Worm (Caenorhabditis elegans): ENCODE results near the gene C04A11.1.
A peak's percentile ranks its signal among the peaks of the same experiment; 100 is the strongest.

The C04A11.1 gene

DNA sequence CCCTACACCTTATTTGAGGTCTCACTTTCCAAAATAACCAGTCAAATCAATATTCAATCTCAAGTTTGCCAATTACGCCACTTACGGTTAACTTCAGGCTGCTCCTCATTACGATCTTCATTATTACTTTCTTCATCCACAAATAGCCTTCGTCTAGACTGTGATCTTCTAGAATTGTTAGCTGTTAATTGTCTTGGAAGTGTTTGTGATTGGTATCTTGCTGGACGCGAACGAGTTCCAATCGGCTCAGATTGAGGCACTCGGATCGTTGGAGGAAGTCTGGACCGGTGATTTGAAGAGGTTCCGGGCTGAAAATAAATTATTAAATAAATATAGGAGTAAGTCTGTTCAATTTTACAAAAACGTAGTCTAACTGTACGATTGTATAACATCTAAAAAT, 6.6 kb downstream of the C04A11.1 start:
- no peak for TF ChIP-seq aptf-3 (GFP tag; IDR thresholded peaks at IDR 0.05)
- TF ChIP-seq bed-1 (GFP tag; IDR thresholded peaks at IDR 0.05): no peak
- TF ChIP-seq F10E7.11 (tag; optimal IDR thresholded peaks at IDR 0.05): no peak
- TF ChIP-seq lir-1 (GFP tag; conservative IDR thresholded peaks at IDR 0.05): no peak
- TF ChIP-seq dpl-1 (GFP tag; optimal IDR thresholded peaks at IDR 0.05): no peak
- no peak for TF ChIP-seq B0261.1 (tag; optimal IDR thresholded peaks at IDR 0.05)
- no peak for TF ChIP-seq nfya-2 (GFP tag; IDR thresholded peaks at IDR 0.05)
- TF ChIP-seq Y56A3A.18 (GFP tag; IDR thresholded peaks at IDR 0.05): no peak
- TF ChIP-seq ztf-18 (tag; optimal IDR thresholded peaks at IDR 0.05): no peak
- TF ChIP-seq mxl-1 (tag; optimal IDR thresholded peaks at IDR 0.05): no peak
- no peak for TF ChIP-seq nfyb-1 (GFP tag; IDR thresholded peaks at IDR 0.05)
- no peak for TF ChIP-seq F39B2.1 (GFP tag; IDR thresholded peaks at IDR 0.05)
- TF ChIP-seq T26A5.8 (tag; optimal IDR thresholded peaks at IDR 0.05): no peak
- TF ChIP-seq F55B11.4 (tag; optimal IDR thresholded peaks at IDR 0.05; ENCODE audit: borderline replicate concordance, insufficient read depth): no peak
- no peak for TF ChIP-seq ceh-40 (GFP tag; IDR thresholded peaks at IDR 0.05)

DNA sequence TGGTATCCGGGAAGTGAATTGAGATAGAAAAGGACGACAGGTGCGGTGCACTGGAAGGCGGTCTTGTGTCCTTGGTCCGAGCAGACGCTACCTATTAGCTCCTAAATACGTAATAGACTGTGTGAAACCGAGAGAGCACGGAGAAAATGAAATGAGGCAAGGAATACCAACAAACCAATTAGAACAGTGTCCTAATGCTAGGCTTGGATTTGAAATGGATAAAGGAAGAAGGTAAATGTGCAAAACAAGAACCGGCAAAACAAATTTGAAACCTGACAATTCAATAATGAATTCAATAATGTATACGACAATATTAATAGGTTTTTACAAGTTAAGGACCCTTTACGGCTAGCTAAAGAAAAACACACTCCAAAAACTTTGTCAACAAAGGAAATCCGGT, 8.4 kb downstream of the C04A11.1 start, which contains the start of gene C04A11.2:
Gene C04A11.2 (minus strand): TSS at position 101 of the 400 bp plus-strand sequence.
- TF ChIP-seq rcor-1 (GFP tag; IDR thresholded peaks at IDR 0.05): no peak
- TF ChIP-seq dpff-1 (tag; optimal IDR thresholded peaks at IDR 0.05): no peak
- TF ChIP-seq lsy-27 (tag; optimal IDR thresholded peaks at IDR 0.05; ENCODE audit: borderline replicate concordance, insufficient read depth): no peak
- no peak for TF ChIP-seq F39B2.1 (GFP tag; IDR thresholded peaks at IDR 0.05)
- TF ChIP-seq lir-1 (GFP tag; conservative IDR thresholded peaks at IDR 0.05): no peak

DNA sequence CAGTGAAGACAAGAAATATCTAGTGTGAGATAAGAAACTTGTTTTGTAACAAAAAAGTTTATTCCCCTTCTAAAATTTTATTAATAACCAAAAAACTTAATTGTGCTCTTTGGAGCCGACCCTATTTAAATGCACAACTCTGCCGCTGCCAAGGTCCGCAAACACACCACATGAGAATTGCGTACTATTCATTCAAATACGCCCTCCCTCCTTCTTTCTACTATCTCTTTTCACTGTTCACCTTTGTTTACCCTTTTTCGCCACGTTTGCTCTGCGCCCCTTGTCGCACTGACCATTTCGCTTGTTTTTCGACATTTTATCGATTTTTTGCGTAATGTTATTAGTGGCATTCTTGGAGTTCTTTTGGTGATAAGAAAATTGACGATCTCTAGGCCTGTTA, 9.3 kb downstream of the C04A11.1 start:
- TF ChIP-seq ceh-100 (GFP tag; IDR thresholded peaks at IDR 0.05): no peak
- no peak for TF ChIP-seq tlf-1 (GFP tag; optimal IDR thresholded peaks at IDR 0.05)
- no peak for TF ChIP-seq dpff-1 (tag; optimal IDR thresholded peaks at IDR 0.05)
- no peak for TF ChIP-seq F57A8.1 (GFP tag; optimal IDR thresholded peaks at IDR 0.05)
- TF ChIP-seq ztf-22 (GFP tag; optimal IDR thresholded peaks at IDR 0.05): no peak
- no peak for TF ChIP-seq cebp-1 (GFP tag; IDR thresholded peaks at IDR 0.05)
- TF ChIP-seq cebp-1 (tag; optimal IDR thresholded peaks at IDR 0.05): peak; percentile 33
- TF ChIP-seq nhr-80 (tag; optimal IDR thresholded peaks at IDR 0.05): peak; percentile 69
- no peak for TF ChIP-seq Y67H2A.10 (GFP tag; conservative IDR thresholded peaks at IDR 0.05)
- peak; percentile 3 for TF ChIP-seq tbp1 (GFP tag; optimal IDR thresholded peaks at IDR 0.05)
- no peak for TF ChIP-seq lin-35 (GFP tag; optimal IDR thresholded peaks at IDR 0.05)
- TF ChIP-seq lsy-27 (tag; optimal IDR thresholded peaks at IDR 0.05; ENCODE audit: borderline replicate concordance, insufficient read depth): no peak
- peak; percentile 91 for TF ChIP-seq attf-5 (GFP tag; optimal IDR thresholded peaks at IDR 0.05)
- TF ChIP-seq pha-4 (tag; optimal IDR thresholded peaks at IDR 0.05): peak; percentile 59
- no peak for TF ChIP-seq C17E4.6 (GFP tag; IDR thresholded peaks at IDR 0.05)
- TF ChIP-seq gei-17 (GFP tag; optimal IDR thresholded peaks at IDR 0.05): no peak

DNA sequence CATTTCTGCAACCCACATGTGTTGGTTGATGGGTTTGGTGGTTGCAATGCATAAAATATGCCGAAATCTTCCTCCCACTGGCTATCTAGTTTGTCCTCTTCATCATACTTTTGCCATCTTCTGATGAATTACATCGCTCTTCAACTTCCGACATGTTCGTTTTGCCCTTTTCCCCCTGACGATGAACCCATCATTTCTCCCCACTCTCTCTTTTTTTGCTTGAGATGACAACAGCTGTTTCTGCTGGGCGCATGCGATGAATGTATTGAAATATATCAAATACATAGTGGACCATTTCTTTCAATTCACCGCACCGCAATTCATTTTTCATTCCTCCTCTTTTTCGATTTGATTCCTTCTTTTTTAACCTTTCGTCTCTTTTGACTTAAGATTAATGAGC, 10.7 kb downstream of the C04A11.1 start:
- no peak for TF ChIP-seq die-1 (tag; optimal IDR thresholded peaks at IDR 0.05)
- no peak for TF ChIP-seq cebp-1 (GFP tag; IDR thresholded peaks at IDR 0.05)
- peak; percentile 21 for TF ChIP-seq cebp-1 (tag; optimal IDR thresholded peaks at IDR 0.05)

DNA sequence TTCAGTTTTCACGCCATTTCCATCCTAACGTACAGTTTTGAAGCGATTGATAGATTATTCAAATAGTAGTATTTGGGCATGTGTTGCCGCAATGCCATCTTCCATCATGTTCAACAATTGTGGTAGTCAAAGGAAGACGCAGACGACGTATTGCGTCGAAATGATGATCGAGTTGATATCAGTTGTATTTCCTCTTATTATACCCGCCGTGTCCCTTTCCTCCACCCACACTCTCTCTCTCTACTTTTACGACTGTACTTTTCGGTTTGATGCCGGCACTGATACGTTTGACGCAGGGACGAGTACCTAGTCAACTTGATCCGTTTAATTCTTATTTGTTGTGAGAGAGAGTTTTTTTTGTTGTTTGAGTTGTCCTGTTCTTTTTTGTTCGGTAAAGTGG, 12.3 kb downstream of the C04A11.1 start:
- TF ChIP-seq F10E7.11 (tag; optimal IDR thresholded peaks at IDR 0.05) (no peak), ztf-3 (GFP tag; optimal IDR thresholded peaks at IDR 0.05) (no peak), ztf-22 (GFP tag; optimal IDR thresholded peaks at IDR 0.05) (no peak), dox-1 (GFP tag; IDR thresholded peaks at IDR 0.05) (peak; percentile 37; the same call in 1 of the 2 replicates), nhr-27 (tag; optimal IDR thresholded peaks at IDR 0.05) (no peak), tbp1 (GFP tag; optimal IDR thresholded peaks at IDR 0.05) (peak; percentile 11), atf-7 (tag; optimal IDR thresholded peaks at IDR 0.05) (no peak), lin-54 (GFP tag; optimal IDR thresholded peaks at IDR 0.05) (no peak), nhr-80 (tag; optimal IDR thresholded peaks at IDR 0.05) (peak; percentile 83), attf-5 (GFP tag; optimal IDR thresholded peaks at IDR 0.05) (no peak), mxl-1 (tag; optimal IDR thresholded peaks at IDR 0.05) (no peak), C17E4.6 (GFP tag; IDR thresholded peaks at IDR 0.05) (no peak), sptf-2 (GFP tag; optimal IDR thresholded peaks at IDR 0.05) (no peak), ztf-18 (tag; optimal IDR thresholded peaks at IDR 0.05) (no peak)

All from whole organism, young adult.